Comparison of ENCODE assay signal across 2 fruit fly cellular contexts in the genomic region with DNA sequence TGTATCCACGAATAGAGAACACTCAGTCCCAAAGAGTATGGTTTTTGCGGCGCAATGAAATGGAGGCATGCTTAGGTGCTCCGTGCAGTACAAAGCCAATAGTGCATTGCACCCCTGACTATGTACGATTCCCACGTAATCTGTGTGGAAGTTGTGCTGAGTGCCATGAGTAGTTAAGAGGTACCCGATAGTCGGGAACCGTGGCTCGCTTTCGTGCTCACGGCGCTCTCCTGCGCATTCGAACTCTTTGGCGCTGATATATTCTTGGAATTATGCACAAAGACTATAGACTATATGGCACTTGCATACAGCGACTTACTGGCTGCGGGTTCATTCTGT.
TF ChIP-seq lines count a peak whose summit lies in the region.

No protein-coding gene starts in this region.

TF ChIP-seq in whole organism, embryonic, 481 proteins besides CTCF, POLR2A, EP300 and RAD21 (continued from another document and continues in another):
- TF ChIP-seq pan (optimal IDR thresholded peaks at IDR 0.05; lab: Kevin White, UChicago) (no peak), pan (GFP tag; optimal IDR thresholded peaks at IDR 0.05 in 1 of 2, IDR thresholded peaks at IDR 0.05 in 1 of 2) (peak in 1 of 2 experiments; percentile 15), pho (GFP tag; optimal IDR thresholded peaks at IDR 0.05; lab: Kevin White, UChicago) (no peak), HLH3B (GFP tag; IDR thresholded peaks at IDR 0.05; lab: Robert Waterston, UW) (peak; percentile 42; the same call in 1 of the 2 replicates), CG18764 (GFP tag; optimal IDR thresholded peaks at IDR 0.05; lab: Kevin White, UChicago) (no peak), CG30431 (GFP tag; optimal IDR thresholded peaks at IDR 0.05; lab: Kevin White, UChicago) (no peak), CG18599 (GFP tag; optimal IDR thresholded peaks at IDR 0.05; lab: Kevin White, UChicago) (peak; percentile 44), CG4424 (GFP tag; optimal IDR thresholded peaks at IDR 0.05; lab: Kevin White, UChicago) (no peak), Lhr (GFP tag; optimal IDR thresholded peaks at IDR 0.05; lab: Kevin White, UChicago) (no peak), nmo (GFP tag; optimal IDR thresholded peaks at IDR 0.05; lab: Kevin White, UChicago) (peak; percentile 8), Sry-β (GFP tag; optimal IDR thresholded peaks at IDR 0.05; lab: Kevin White, UChicago) (no peak), CG4617 (GFP tag; optimal IDR thresholded peaks at IDR 0.05; lab: Kevin White, UChicago; ENCODE audit: borderline replicate concordance) (no peak), ftz-f1 (GFP tag; optimal IDR thresholded peaks at IDR 0.05; lab: Kevin White, UChicago) (no peak), CoRest (tag; optimal IDR thresholded peaks at IDR 0.05; lab: Kevin White, UChicago) (no peak), dm (GFP tag; optimal IDR thresholded peaks at IDR 0.05; lab: Kevin White, UChicago) (no peak), Hey (tag; optimal IDR thresholded peaks at IDR 0.05; lab: Kevin White, UChicago) (no peak), crc (GFP tag; optimal IDR thresholded peaks at IDR 0.05; lab: Kevin White, UChicago) (no peak), CG9932 (GFP tag; IDR thresholded peaks at IDR 0.05; lab: Robert Waterston, UW) (no peak), TFAM (GFP tag; optimal IDR thresholded peaks at IDR 0.05; lab: Kevin White, UChicago) (no peak), CG6791 (GFP tag; IDR thresholded peaks at IDR 0.05; lab: Robert Waterston, UW; ENCODE audit: partially characterized antibody) (no peak), CG13287 (GFP tag; IDR thresholded peaks at IDR 0.05; lab: Robert Waterston, UW; ENCODE audit: partially characterized antibody) (no peak), CG3163 (GFP tag; optimal IDR thresholded peaks at IDR 0.05; lab: Kevin White, UChicago) (no peak), CG15601 (tag; optimal IDR thresholded peaks at IDR 0.05; lab: Kevin White, UChicago) (no peak), jumu (GFP tag; optimal IDR thresholded peaks at IDR 0.05; lab: Kevin White, UChicago) (no peak), Bteb2 (GFP tag; optimal IDR thresholded peaks at IDR 0.05; lab: Kevin White, UChicago) (no peak), gfzf (GFP tag; optimal IDR thresholded peaks at IDR 0.05; lab: Kevin White, UChicago) (no peak), CG2116 (GFP tag; optimal IDR thresholded peaks at IDR 0.05; lab: Kevin White, UChicago) (no peak), br (optimal IDR thresholded peaks at IDR 0.05; lab: Kevin White, UChicago) (no peak), gsb (GFP tag; IDR thresholded peaks at IDR 0.05; lab: Robert Waterston, UW) (no peak), CG3065 (GFP tag; optimal IDR thresholded peaks at IDR 0.05; lab: Kevin White, UChicago) (no peak), al (GFP tag; IDR thresholded peaks at IDR 0.05; lab: Robert Waterston, UW) (no peak), hkb (optimal IDR thresholded peaks at IDR 0.05; lab: Kevin White, UChicago) (no peak), hkb (GFP tag; IDR thresholded peaks at IDR 0.05; lab: Robert Waterston, UW) (0 out of 2 replicates have a peak, but pooled peaks have one; percentile 13), CG8089 (GFP tag; optimal IDR thresholded peaks at IDR 0.05; lab: Kevin White, UChicago) (no peak), MTF-1 (GFP tag; optimal IDR thresholded peaks at IDR 0.05; lab: Kevin White, UChicago; ENCODE audit: borderline replicate concordance) (no peak), B-H1 (GFP tag; IDR thresholded peaks at IDR 0.05; lab: Robert Waterston, UW) (no peak), zen2 (GFP tag; IDR thresholded peaks at IDR 0.05; lab: Robert Waterston, UW; ENCODE audit: partially characterized antibody) (no peak), wek (GFP tag; optimal IDR thresholded peaks at IDR 0.05; lab: Kevin White, UChicago) (no peak), CG1233 (GFP tag; optimal IDR thresholded peaks at IDR 0.05; lab: Kevin White, UChicago) (no peak), ATbp (GFP tag; optimal IDR thresholded peaks at IDR 0.05; lab: Kevin White, UChicago) (no peak), CG32532 (GFP tag; IDR thresholded peaks at IDR 0.05; lab: Robert Waterston, UW) (no peak), CG7271 (tag; optimal IDR thresholded peaks at IDR 0.05; lab: Kevin White, UChicago) (no peak), Hmr (GFP tag; optimal IDR thresholded peaks at IDR 0.05; lab: Kevin White, UChicago) (peak; percentile 24), slp2 (GFP tag; optimal IDR thresholded peaks at IDR 0.05; lab: Kevin White, UChicago) (no peak), Hr3 (GFP tag; optimal IDR thresholded peaks at IDR 0.05; lab: Kevin White, UChicago) (no peak), btn (GFP tag; optimal IDR thresholded peaks at IDR 0.05; lab: Kevin White, UChicago) (no peak), CG16813 (GFP tag; IDR thresholded peaks at IDR 0.05; lab: Robert Waterston, UW; ENCODE audit: partially characterized antibody) (no peak), repo (GFP tag; optimal IDR thresholded peaks at IDR 0.05; lab: Kevin White, UChicago) (no peak), zfh2 (GFP tag; optimal IDR thresholded peaks at IDR 0.05; lab: Kevin White, UChicago) (no peak), CG4328 (GFP tag; optimal IDR thresholded peaks at IDR 0.05; lab: Kevin White, UChicago) (no peak), CG16779 (GFP tag; IDR thresholded peaks at IDR 0.05; lab: Robert Waterston, UW) (no peak), Aef1 (GFP tag; IDR thresholded peaks at IDR 0.05; lab: Robert Waterston, UW) (no peak), tio (GFP tag; optimal IDR thresholded peaks at IDR 0.05; lab: Kevin White, UChicago) (no peak), stc (GFP tag; IDR thresholded peaks at IDR 0.05; lab: Robert Waterston, UW) (no peak), CG14860 (GFP tag; IDR thresholded peaks at IDR 0.05; lab: Robert Waterston, UW; ENCODE audit: partially characterized antibody) (no peak), CG5953 (GFP tag; IDR thresholded peaks at IDR 0.05; lab: Robert Waterston, UW) (no peak), zfh1 (GFP tag; IDR thresholded peaks at IDR 0.05; lab: Robert Waterston, UW) (no peak), Vsx1 (GFP tag; optimal IDR thresholded peaks at IDR 0.05; lab: Kevin White, UChicago) (no peak), CG18476 (GFP tag; optimal IDR thresholded peaks at IDR 0.05; lab: Kevin White, UChicago) (no peak), Doc3 (GFP tag; IDR thresholded peaks at IDR 0.05; lab: Robert Waterston, UW; ENCODE audit: partially characterized antibody) (no peak), en (GFP tag; optimal IDR thresholded peaks at IDR 0.05; lab: Kevin White, UChicago) (no peak), corto (GFP tag; optimal IDR thresholded peaks at IDR 0.05; lab: Kevin White, UChicago) (no peak), CG15479 (GFP tag; optimal IDR thresholded peaks at IDR 0.05; lab: Kevin White, UChicago) (no peak), sd (tag; optimal IDR thresholded peaks at IDR 0.05; lab: Kevin White, UChicago) (no peak), CG13296 (GFP tag; optimal IDR thresholded peaks at IDR 0.05; lab: Kevin White, UChicago) (no peak), CG9215 (GFP tag; IDR thresholded peaks at IDR 0.05; lab: Robert Waterston, UW) (no peak)

TF ChIP-seq in whole organism, prepupa, 60 proteins besides CTCF, POLR2A, EP300 and RAD21 (continued from another document):
- TF ChIP-seq CG32006 (GFP tag; optimal IDR thresholded peaks at IDR 0.05; lab: Kevin White, UChicago) (peak; percentile 71), Ets21C (GFP tag; optimal IDR thresholded peaks at IDR 0.05; lab: Kevin White, UChicago) (peak; percentile 72), cyc (GFP tag; optimal IDR thresholded peaks at IDR 0.05; lab: Kevin White, UChicago) (peak; percentile 84), CG6808 (GFP tag; optimal IDR thresholded peaks at IDR 0.05; lab: Kevin White, UChicago) (peak; percentile 71), esn (GFP tag; optimal IDR thresholded peaks at IDR 0.05; lab: Kevin White, UChicago) (peak; percentile 82), acj6 (GFP tag; optimal IDR thresholded peaks at IDR 0.05; lab: Kevin White, UChicago) (peak; percentile 79), fd59A (GFP tag; optimal IDR thresholded peaks at IDR 0.05; lab: Kevin White, UChicago) (peak; percentile 63), CG31627 (GFP tag; optimal IDR thresholded peaks at IDR 0.05; lab: Kevin White, UChicago) (peak; percentile 81), CG10669 (GFP tag; optimal IDR thresholded peaks at IDR 0.05; lab: Kevin White, UChicago) (peak; percentile 67), CG7368 (GFP tag; optimal IDR thresholded peaks at IDR 0.05; lab: Kevin White, UChicago) (peak; percentile 69), Lpt (GFP tag; optimal IDR thresholded peaks at IDR 0.05; lab: Kevin White, UChicago) (peak; percentile 50)
